Fruit fly (Drosophila melanogaster): ENCODE results near the gene CG7295.

The CG7295 gene

DNA sequence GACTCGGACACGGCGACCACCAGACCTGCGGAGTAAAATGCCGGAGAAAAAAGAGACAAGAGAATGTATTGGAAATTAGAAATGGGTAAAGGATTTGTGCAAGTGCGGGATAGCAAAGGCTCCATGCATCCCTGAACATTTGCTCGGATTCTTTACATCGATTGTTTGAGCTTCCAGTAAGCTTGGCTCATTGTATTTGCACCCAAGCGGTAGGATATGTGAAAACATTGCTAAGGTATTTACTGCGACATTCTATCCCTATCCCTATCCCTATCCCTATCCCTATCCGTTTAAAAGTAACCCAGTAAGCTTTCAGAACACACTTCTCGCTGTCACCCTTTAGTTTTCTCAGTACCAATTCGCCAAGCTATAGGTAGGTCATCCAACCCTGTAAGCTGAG lies at the start of gene CG7295:
TSS of gene CG7295 (plus strand) at position 301 of the 400 bp plus-strand sequence.
- TF ChIP-seq CG17801 (GFP tag; optimal IDR thresholded peaks at IDR 0.05; ENCODE audit: partially characterized antibody) = no peak

DNA sequence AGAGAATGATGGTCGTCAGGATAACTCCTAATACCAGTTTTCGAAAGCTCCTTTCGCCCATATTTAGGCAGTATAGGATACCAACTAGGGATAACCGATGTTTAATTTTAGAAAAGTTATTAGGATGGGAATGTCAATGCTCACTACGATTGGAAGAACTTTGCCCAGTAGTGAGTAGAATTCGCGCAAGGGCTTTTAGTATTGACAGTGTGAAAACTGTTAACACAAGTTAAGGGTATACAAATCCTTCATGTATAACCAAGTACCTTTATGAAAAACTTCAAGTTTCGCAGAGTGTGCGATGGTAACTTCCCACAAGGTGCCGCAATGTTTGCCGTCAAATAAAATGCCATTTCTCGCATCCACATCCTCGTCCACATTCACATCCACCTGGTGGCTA lies 46.4 kb upstream of the CG7295 start, which contains the start of gene CG31933:
TSS of gene CG31933 (minus strand) at position 101 of the 400 bp plus-strand sequence.
- no peak for TF ChIP-seq CG17801 (GFP tag; optimal IDR thresholded peaks at IDR 0.05; ENCODE audit: partially characterized antibody)

dm6 chr2L:1826400-1826799 lies 43.2 kb upstream of the CG7295 start, which contains the start of gene CG31664:
Gene CG31664, minus strand, starts transcription at chr2L:1826500.
- no peak for TF ChIP-seq CG17801 (GFP tag; optimal IDR thresholded peaks at IDR 0.05; ENCODE audit: partially characterized antibody)

DNA sequence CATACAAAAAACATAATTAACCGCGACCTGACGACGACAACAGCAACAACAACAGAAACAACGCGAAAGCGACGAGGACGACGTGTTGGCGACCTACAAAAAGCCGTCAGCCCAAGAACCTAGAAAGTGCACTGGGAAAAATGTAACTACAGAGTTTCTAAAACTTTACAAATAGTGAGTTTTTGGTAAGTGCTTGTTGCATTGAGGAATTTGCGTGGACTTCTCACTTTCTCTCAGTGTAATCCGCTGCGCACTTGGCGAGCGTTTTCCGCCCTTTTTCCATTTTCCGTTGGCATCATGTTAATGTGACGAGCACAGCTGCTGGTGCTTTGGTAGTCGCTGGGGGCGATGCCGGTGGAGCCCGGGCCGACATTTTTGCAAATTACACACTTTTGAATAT lies 41.3 kb upstream of the CG7295 start:
- no peak for TF ChIP-seq CG17801 (GFP tag; optimal IDR thresholded peaks at IDR 0.05; ENCODE audit: partially characterized antibody)

- TF ChIP-seq CG17801 (GFP tag; optimal IDR thresholded peaks at IDR 0.05; ENCODE audit: partially characterized antibody) = no peak
Measured at dm6 chr2L:1832465-1832864, 37.1 kb upstream of the CG7295 start, which contains the start of gene c-cup. Gene c-cup, minus strand, starts transcription at chr2L:1832565.

- TF ChIP-seq CG17801 (GFP tag; optimal IDR thresholded peaks at IDR 0.05; ENCODE audit: partially characterized antibody) = no peak
Measured at dm6 chr2L:1836238-1836637, 33.4 kb upstream of the CG7295 start, which contains the start of gene wry. Gene wry, plus strand, starts transcription at chr2L:1836538.

- no peak for TF ChIP-seq CG17801 (GFP tag; optimal IDR thresholded peaks at IDR 0.05; ENCODE audit: partially characterized antibody)
Measured at dm6 chr2L:1837717-1838368, 31.8 kb upstream of the CG7295 start.

DNA sequence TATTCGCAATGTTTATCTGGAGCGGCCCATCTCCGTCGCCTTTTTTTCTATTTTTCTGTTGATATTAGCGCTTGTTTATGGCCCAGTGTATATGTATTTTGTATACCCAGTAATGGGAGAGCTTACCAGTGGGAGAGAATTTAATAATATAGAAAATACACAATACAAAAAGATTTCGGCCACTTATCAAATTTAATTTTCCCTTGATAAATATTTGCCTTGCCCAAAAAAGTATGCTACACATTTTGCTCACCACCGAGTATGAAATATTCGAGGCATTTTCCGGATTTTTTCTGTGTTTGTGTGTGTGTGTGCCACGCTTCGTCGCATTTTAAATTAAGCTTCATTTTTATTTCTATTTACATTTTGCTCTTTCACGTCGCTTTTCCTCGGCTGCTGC lies 30.6 kb upstream of the CG7295 start:
- TF ChIP-seq CG17801 (GFP tag; optimal IDR thresholded peaks at IDR 0.05; ENCODE audit: partially characterized antibody) = no peak

DNA sequence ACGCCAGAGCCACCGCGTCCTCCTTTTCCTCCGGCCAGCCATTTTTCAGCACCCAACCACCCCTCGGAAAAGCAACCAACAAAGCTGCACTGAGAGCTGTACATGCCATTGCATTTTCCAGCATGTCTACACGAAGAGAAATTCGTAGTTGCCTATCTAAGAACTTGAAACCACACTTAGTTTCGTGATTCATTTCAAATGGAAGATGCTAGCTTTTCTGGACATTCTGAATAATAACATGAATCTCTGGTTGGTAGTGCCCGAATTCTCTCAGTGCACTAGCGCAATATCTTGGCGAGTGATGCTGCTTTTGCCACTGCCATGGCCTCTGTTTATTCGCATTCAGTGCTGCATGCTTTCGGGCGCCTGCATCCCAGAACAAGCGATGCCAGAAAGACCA lies 7.6 kb upstream of the CG7295 start:
- no peak for TF ChIP-seq CG17801 (GFP tag; optimal IDR thresholded peaks at IDR 0.05; ENCODE audit: partially characterized antibody)

dm6 chr2L:1873609-1874096 lies 4.0 kb downstream of the CG7295 start:
- TF ChIP-seq CG17801 (GFP tag; optimal IDR thresholded peaks at IDR 0.05; ENCODE audit: partially characterized antibody) = no peak

dm6 chr2L:1881380-1881779 lies 11.8 kb downstream of the CG7295 start, which contains the start of gene CG31663:
Gene CG31663, minus strand, starts transcription at chr2L:1881480.
- no peak for TF ChIP-seq CG17801 (GFP tag; optimal IDR thresholded peaks at IDR 0.05; ENCODE audit: partially characterized antibody)

DNA sequence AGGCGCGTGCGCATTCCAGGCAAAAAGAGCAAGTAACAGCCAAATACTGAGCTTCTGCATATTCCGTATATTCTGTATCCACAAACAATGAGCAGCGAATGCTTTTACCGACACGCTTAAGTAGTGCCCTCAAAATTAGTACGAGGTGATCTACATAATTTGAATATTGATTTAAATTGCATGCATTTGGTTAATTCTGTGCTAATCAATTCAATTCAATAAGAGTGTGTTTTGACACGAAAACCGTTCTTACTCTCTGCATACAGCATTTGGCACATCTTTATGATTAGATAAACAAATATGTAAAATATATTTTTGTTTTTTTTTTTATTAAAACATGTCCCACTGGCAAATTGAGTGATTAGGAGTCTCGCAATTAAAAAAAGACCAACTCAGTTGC lies 13.5 kb downstream of the CG7295 start, which contains the start of gene CG15358:
TSS of gene CG15358 (minus strand) at position 101 of the 400 bp plus-strand sequence.
- no peak for TF ChIP-seq CG17801 (GFP tag; optimal IDR thresholded peaks at IDR 0.05; ENCODE audit: partially characterized antibody)

- TF ChIP-seq CG17801 (GFP tag; optimal IDR thresholded peaks at IDR 0.05; ENCODE audit: partially characterized antibody) = peak; percentile 45
Measured at dm6 chr2L:1884409-1885082, 14.9 kb downstream of the CG7295 start, which contains the start of gene Wdr62. Gene Wdr62, plus strand, starts transcription at chr2L:1884622.

- TF ChIP-seq CG17801 (GFP tag; optimal IDR thresholded peaks at IDR 0.05; ENCODE audit: partially characterized antibody) = no peak
Measured at dm6 chr2L:1885215-1885721, 15.7 kb downstream of the CG7295 start.

DNA sequence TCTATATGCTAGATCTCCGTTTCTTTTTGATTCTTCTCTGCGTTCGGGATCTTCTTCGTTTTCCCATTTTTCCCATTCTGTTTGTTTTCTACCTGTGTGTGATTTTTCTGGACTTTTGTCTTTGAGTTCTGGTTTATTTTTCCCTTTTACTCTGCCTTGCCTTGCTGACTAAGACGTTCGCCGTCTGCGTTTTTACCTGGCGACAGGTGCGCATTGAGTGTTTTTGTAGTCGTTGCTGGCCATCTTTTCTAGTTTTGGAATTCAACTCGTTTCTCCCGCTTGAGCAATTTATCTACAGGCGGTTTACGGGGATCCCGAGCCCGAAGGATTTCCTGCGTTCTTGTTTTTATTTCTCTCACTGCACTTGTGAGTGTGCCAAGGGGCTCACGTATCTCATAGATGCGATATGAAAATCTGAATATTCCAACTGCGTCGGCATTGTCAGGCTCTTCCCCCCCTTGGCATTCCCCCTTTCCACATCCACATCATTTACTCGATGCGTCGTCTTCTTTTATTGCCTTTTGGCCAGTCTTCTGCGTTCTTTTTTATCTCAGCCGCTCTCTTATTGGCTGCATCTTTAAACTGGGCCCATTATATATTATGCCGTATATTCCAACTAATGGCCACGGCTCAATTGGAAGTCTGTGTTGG lies 17.1 kb downstream of the CG7295 start:
- TF ChIP-seq CG17801 (GFP tag; optimal IDR thresholded peaks at IDR 0.05; ENCODE audit: partially characterized antibody) = no peak

All from ovary, adult (tissue).